Fruit fly (Drosophila melanogaster) whole organism, adult: Measurements from ENCODE around the gene CLS.

Experiments used
- Crg-1 ChIP-seq: fragments of 200-800 bp; sonication (Bioruptor generic); optimal IDR thresholded peaks from 2 replicates; lab custom pipeline; 2016; ENCODE audit warnings: missing biosample characterization, missing genetic modification characterization
- toe ChIP-seq: fragments of 200-800 bp; sonication (Bioruptor generic); optimal IDR thresholded peaks from 2 replicates; lab custom pipeline; 2016; ENCODE audit warnings: missing biosample characterization, missing genetic modification characterization

DNA sequence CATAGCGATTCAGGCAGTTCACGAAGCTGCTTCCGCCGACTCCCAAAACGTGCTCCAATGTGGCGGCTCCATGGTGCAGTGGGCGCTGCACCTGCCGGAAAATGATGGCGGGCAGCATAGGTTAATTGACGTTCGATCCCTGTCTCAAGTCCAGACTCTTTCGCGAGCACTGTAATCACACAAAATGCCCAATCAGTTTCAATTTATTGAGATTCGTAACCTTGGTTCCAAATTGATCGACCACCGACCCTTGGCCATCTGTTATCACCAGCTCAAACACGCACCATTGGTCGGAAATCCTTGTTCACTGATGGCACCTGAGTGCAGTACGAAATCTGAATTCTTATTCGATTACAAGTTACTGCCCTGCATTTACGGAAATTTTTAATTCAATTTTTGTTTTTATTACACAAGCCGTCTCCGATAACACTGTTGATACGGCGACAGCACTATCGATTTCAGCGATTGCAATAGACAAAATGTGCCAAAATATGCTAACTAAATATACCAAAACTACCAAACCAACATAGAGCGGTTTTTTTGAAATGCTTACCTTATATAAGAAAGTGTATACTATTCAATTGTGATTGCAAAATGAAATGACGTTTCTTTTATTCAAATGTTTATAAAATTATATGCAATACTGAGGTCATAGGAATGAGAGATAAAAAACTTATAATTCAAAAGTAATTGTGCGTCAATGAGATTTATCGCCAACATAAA lies at the start of gene CLS:
- TF ChIP-seq toe (GFP tag; lab: Kevin White, UChicago), result no peak
- TF ChIP-seq Crg-1 (GFP tag; lab: Kevin White, UChicago), result no peak
